Worm (Caenorhabditis elegans) whole organism, L1 larva: ENCODE measurements around the gene tag-281.

Source experiments
- efl-1 ChIP-seq, 4 experiments: fragments of 150-350 bp; optimal IDR thresholded peaks in 3 of 4; peaks in 1 of 4; 1 replicate in 1 of 4; 2 replicates in 3 of 4; lab custom pipeline; 2014; ENCODE audit warnings: missing biosample characterization in 2 of 4, missing genetic modification characterization in 2 of 4, missing genetic modification reagents in 2 of 4
- elt-3 ChIP-seq, 6 experiments: fragments of 150-350 bp in 1 of 6; sonication (generic microtip); optimal IDR thresholded peaks; 2 replicates each; lab custom pipeline; 2017 to 2018; ENCODE audit warnings: missing biosample characterization in 6 of 6, missing genetic modification characterization in 6 of 6, inconsistent platforms in 1 of 6
- fkh-10 ChIP-seq: sonication (generic microtip); optimal IDR thresholded peaks from 2 replicates; lab custom pipeline; 2017; ENCODE audit warnings: missing biosample characterization, missing genetic modification reagents, missing genetic modification characterization
- lin-13 ChIP-seq: fragments of 150-350 bp; optimal IDR thresholded peaks from 2 replicates; lab custom pipeline; 2014; ENCODE audit warnings: missing biosample characterization, missing genetic modification reagents, missing genetic modification characterization
- nhr-28 ChIP-seq: fragments of 150-350 bp; optimal IDR thresholded peaks from 2 replicates; lab custom pipeline; 2014; ENCODE audit warnings: missing biosample characterization, missing genetic modification characterization
- pqm-1 ChIP-seq: sonication (generic microtip); optimal IDR thresholded peaks from 3 replicates; lab custom pipeline; 2017; ENCODE audit warnings: missing biosample characterization, missing genetic modification characterization
- snpc-4 ChIP-seq: fragments of 150-350 bp; optimal IDR thresholded peaks from 2 replicates; lab custom pipeline; 2014; ENCODE audit warnings: missing biosample characterization, missing genetic modification characterization
- ztf-4 ChIP-seq: fragments of 150-350 bp; optimal IDR thresholded peaks from 2 replicates; lab custom pipeline; 2014; ENCODE audit warnings: missing biosample characterization, missing genetic modification characterization

- no peak for TF ChIP-seq snpc-4
- TF ChIP-seq fkh-10: peak; percentile 78
- no peak for TF ChIP-seq pqm-1 (tag; lab: Kevin White, UChicago)
- peak; percentile 8 to 72 for TF ChIP-seq efl-1 (optimal IDR thresholded peaks at IDR 0.05; lab: Kevin White, UChicago)
- peak; percentile 29 to 80 for TF ChIP-seq efl-1 (GFP tag; optimal IDR thresholded peaks at IDR 0.05 in 1 of 2; lab: Kevin White, UChicago)
- TF ChIP-seq lin-13: no peak
- no peak for TF ChIP-seq nhr-28 (tag; lab: Kevin White, UChicago)
- TF ChIP-seq ztf-4 (tag; lab: Kevin White, UChicago): no peak
- TF ChIP-seq elt-3 (tag; optimal IDR thresholded peaks at IDR 0.05; lab: Kevin White, UChicago): no peak
Observed at ce11 chrII:12499969-12500368, 40.4 kb downstream of the tag-281 start.
